Fruit fly (Drosophila melanogaster) whole organism, prepupa: Measurements from ENCODE around the gene Ir94d.
A peak's percentile ranks its signal among the peaks of the same experiment; 100 is the strongest.

Experiments
- Blimp-1 ChIP-seq: fragments of 200-800 bp; sonication (Bioruptor generic); optimal IDR thresholded peaks from 3 replicates; lab custom pipeline; 2017; ENCODE audit warnings: missing biosample characterization, missing genetic modification characterization, mild to moderate bottlenecking, moderate library complexity, missing genetic modification reagents
- CG10631 ChIP-seq: fragments of 200-800 bp; sonication (Bioruptor generic); optimal IDR thresholded peaks from 2 replicates; lab custom pipeline; 2016; ENCODE audit warnings: missing biosample characterization, missing genetic modification characterization
- CG11294 ChIP-seq: fragments of 200-800 bp; sonication (Bioruptor generic); IDR thresholded peaks from 2 replicates; pipeline ENCODE4 v1.3.6; 2022; ENCODE audit warnings: missing biosample characterization, missing genetic modification characterization
- CG15336 ChIP-seq: fragments of 200-800 bp; sonication (Bioruptor generic); IDR thresholded peaks from 2 replicates; pipeline ENCODE4 v1.3.6; 2022; ENCODE audit warnings: missing biosample characterization, missing genetic modification characterization
- CG32006 ChIP-seq: fragments of 200-800 bp; sonication (Bioruptor generic); optimal IDR thresholded peaks from 3 replicates; lab custom pipeline; 2017; ENCODE audit warnings: missing biosample characterization, mild to moderate bottlenecking, missing genetic modification characterization
- CG34406 ChIP-seq: fragments of 200-800 bp; sonication (Bioruptor generic); optimal IDR thresholded peaks from 3 replicates; lab custom pipeline; 2016; ENCODE audit warnings: missing biosample characterization, missing genetic modification characterization
- CG4318 ChIP-seq: fragments of 200-800 bp; sonication (Bioruptor generic); optimal IDR thresholded peaks from 3 replicates; lab custom pipeline; 2017; ENCODE audit warnings: missing biosample characterization, mild to moderate bottlenecking, missing genetic modification characterization
- CG6163 ChIP-seq: fragments of 200-800 bp; sonication (Bioruptor generic); IDR thresholded peaks from 3 replicates; pipeline ENCODE4 v1.3.6; 2022; ENCODE audit warnings: missing biosample characterization, missing genetic modification characterization
- CG6276 ChIP-seq: fragments of 200-800 bp; sonication (Bioruptor generic); optimal IDR thresholded peaks from 2 replicates; lab custom pipeline; 2017; ENCODE audit warnings: missing biosample characterization, mild to moderate bottlenecking, missing genetic modification characterization
- CG6792 ChIP-seq: fragments of 200-800 bp; sonication (Bioruptor generic); optimal IDR thresholded peaks from 3 replicates; lab custom pipeline; 2016; ENCODE audit warnings: missing biosample characterization, missing genetic modification characterization
- CG6808 ChIP-seq: fragments of 200-800 bp; sonication (Bioruptor generic); optimal IDR thresholded peaks from 3 replicates; lab custom pipeline; 2017; ENCODE audit warnings: missing biosample characterization, missing genetic modification characterization, mild to moderate bottlenecking, moderate library complexity, missing genetic modification reagents
- CG6854 ChIP-seq: fragments of 200-800 bp; sonication (Bioruptor generic); optimal IDR thresholded peaks from 2 replicates; lab custom pipeline; 2017; ENCODE audit warnings: missing biosample characterization, mild to moderate bottlenecking, missing genetic modification characterization
- CG7368 ChIP-seq: fragments of 200-800 bp; sonication (Bioruptor generic); optimal IDR thresholded peaks from 3 replicates; lab custom pipeline; 2016; ENCODE audit warnings: missing biosample characterization, missing genetic modification characterization
- CG8119 ChIP-seq: fragments of 200-800 bp; sonication (Bioruptor generic); IDR thresholded peaks from 3 replicates; pipeline ENCODE4 v1.3.6; 2022; ENCODE audit warnings: missing biosample characterization, missing genetic modification characterization
- CG8319 ChIP-seq: fragments of 200-800 bp; sonication (Bioruptor generic); optimal IDR thresholded peaks from 3 replicates; lab custom pipeline; 2016; ENCODE audit warnings: missing biosample characterization, missing genetic modification characterization
- CG9139 ChIP-seq: fragments of 200-800 bp; sonication (Bioruptor generic); optimal IDR thresholded peaks from 3 replicates; lab custom pipeline; 2017; ENCODE audit warnings: missing biosample characterization, mild to moderate bottlenecking, missing genetic modification characterization
- Eip75B ChIP-seq: fragments of 200-800 bp; sonication (Bioruptor generic); optimal IDR thresholded peaks from 3 replicates; lab custom pipeline; 2016; ENCODE audit warnings: missing biosample characterization, missing genetic modification characterization
- Eip78C ChIP-seq: fragments of 200-800 bp; sonication (Bioruptor generic); peaks from one replicate; lab custom pipeline; 2016; ENCODE audit warnings: missing biosample characterization, missing genetic modification characterization
- Ets21C ChIP-seq: fragments of 200-800 bp; sonication (Bioruptor generic); optimal IDR thresholded peaks from 3 replicates; lab custom pipeline; 2016; ENCODE audit warnings: missing biosample characterization, missing genetic modification characterization
- Ets96B ChIP-seq: fragments of 200-800 bp; optimal IDR thresholded peaks from 2 replicates; lab custom pipeline; 2019; ENCODE audit warnings: missing biosample characterization, mild to moderate bottlenecking, missing genetic modification characterization, moderate library complexity
- Hr38 ChIP-seq: sonication (Bioruptor generic); optimal IDR thresholded peaks from 2 replicates; lab custom pipeline; 2016; ENCODE audit warnings: missing biosample characterization, missing genetic modification characterization
- Hr4 ChIP-seq: fragments of 200-800 bp; sonication (Bioruptor generic); optimal IDR thresholded peaks from 3 replicates; lab custom pipeline; 2016; ENCODE audit warnings: missing biosample characterization, missing genetic modification characterization
- Lpt ChIP-seq: fragments of 200-800 bp; sonication (Bioruptor generic); optimal IDR thresholded peaks from 3 replicates; lab custom pipeline; 2016; ENCODE audit warnings: missing biosample characterization, missing genetic modification characterization
- Met ChIP-seq: fragments of 200-800 bp; sonication (Bioruptor generic); optimal IDR thresholded peaks from 3 replicates; lab custom pipeline; 2016; ENCODE audit warnings: missing biosample characterization, missing genetic modification characterization
- OdsH ChIP-seq: fragments of 200-800 bp; sonication (Bioruptor generic); optimal IDR thresholded peaks from 3 replicates; lab custom pipeline; 2016; ENCODE audit warnings: missing biosample characterization, missing genetic modification characterization
- Smox ChIP-seq: fragments of 200-800 bp; sonication (Bioruptor generic); optimal IDR thresholded peaks from 3 replicates; lab custom pipeline; 2016; ENCODE audit warnings: missing biosample characterization, missing genetic modification characterization
- Sox14 ChIP-seq: fragments of 200-800 bp; sonication (Bioruptor generic); optimal IDR thresholded peaks from 3 replicates; lab custom pipeline; 2016; ENCODE audit warnings: missing biosample characterization, missing genetic modification characterization
- Sox15 ChIP-seq: fragments of 200-800 bp; sonication (Bioruptor generic); optimal IDR thresholded peaks from 3 replicates; lab custom pipeline; 2016; ENCODE audit warnings: missing biosample characterization, missing genetic modification characterization
- achi ChIP-seq: fragments of 200-800 bp; sonication (Bioruptor generic); optimal IDR thresholded peaks from 3 replicates; lab custom pipeline; 2016; ENCODE audit warnings: missing biosample characterization, missing genetic modification characterization
- cyc ChIP-seq: fragments of 200-800 bp; sonication (Bioruptor generic); optimal IDR thresholded peaks from 3 replicates; lab custom pipeline; 2016; ENCODE audit warnings: missing biosample characterization, missing genetic modification characterization
- dac ChIP-seq: fragments of 200-800 bp; sonication (Bioruptor generic); optimal IDR thresholded peaks from 2 replicates; lab custom pipeline; 2017; ENCODE audit warnings: missing biosample characterization, mild to moderate bottlenecking, missing genetic modification characterization
- dsx ChIP-seq: fragments of 200-800 bp; optimal IDR thresholded peaks from 3 replicates; lab custom pipeline; 2019; ENCODE audit warnings: missing biosample characterization, mild to moderate bottlenecking, missing genetic modification characterization, moderate library complexity; ENCODE audit not compliant: poor library complexity, severe bottlenecking
- eg ChIP-seq: fragments of 200-800 bp; sonication (Bioruptor generic); IDR thresholded peaks from 3 replicates; pipeline ENCODE4 v1.3.6; 2022; ENCODE audit warnings: missing biosample characterization, missing genetic modification characterization
- fd85E ChIP-seq: fragments of 200-800 bp; sonication (Bioruptor generic); optimal IDR thresholded peaks from 3 replicates; lab custom pipeline; 2016; ENCODE audit warnings: missing biosample characterization, missing genetic modification characterization
- fkh ChIP-seq: fragments of 200-800 bp; sonication (Bioruptor generic); optimal IDR thresholded peaks from 3 replicates; lab custom pipeline; 2017; ENCODE audit warnings: missing biosample characterization, mild to moderate bottlenecking, missing genetic modification characterization, moderate library complexity
- lz ChIP-seq: fragments of 200-800 bp; sonication (Bioruptor generic); optimal IDR thresholded peaks from 3 replicates; lab custom pipeline; 2016; ENCODE audit warnings: missing biosample characterization, missing genetic modification characterization
- net ChIP-seq: fragments of 200-800 bp; sonication (Bioruptor generic); optimal IDR thresholded peaks from 3 replicates; lab custom pipeline; 2016; ENCODE audit warnings: missing biosample characterization, missing genetic modification characterization
- pdm3 ChIP-seq: fragments of 200-800 bp; sonication (Bioruptor generic); optimal IDR thresholded peaks from 3 replicates; lab custom pipeline; 2016; ENCODE audit warnings: missing biosample characterization, missing genetic modification characterization
- salr ChIP-seq, 2 experiments: fragments of 200-800 bp; sonication (Bioruptor generic); optimal IDR thresholded peaks; 3 replicates each; lab custom pipeline; 2016 to 2018; ENCODE audit warnings: missing biosample characterization in 2 of 2, missing genetic modification characterization in 2 of 2, mild to moderate bottlenecking in 1 of 2
- spab ChIP-seq: fragments of 200-800 bp; sonication (Bioruptor generic); optimal IDR thresholded peaks from 2 replicates; lab custom pipeline; 2017; ENCODE audit warnings: missing biosample characterization, mild to moderate bottlenecking, missing genetic modification characterization, missing genetic modification reagents
- ss ChIP-seq, 2 experiments: fragments of 200-800 bp; sonication (Bioruptor generic); optimal IDR thresholded peaks; 2 replicates in 1 of 2; 3 replicates in 1 of 2; lab custom pipeline; 2017 to 2018; ENCODE audit warnings: mild to moderate bottlenecking in 2 of 2, missing biosample characterization in 2 of 2, missing genetic modification characterization in 2 of 2, moderate library complexity in 1 of 2
- vri ChIP-seq: fragments of 200-800 bp; sonication (Bioruptor generic); optimal IDR thresholded peaks from 3 replicates; lab custom pipeline; 2016; ENCODE audit warnings: missing biosample characterization, mild to moderate bottlenecking, missing genetic modification characterization

The Ir94d gene

dm6 chr3R:23425107-23425506, 22.5 kb downstream of the Ir94d start (continued):
- no peak for TF ChIP-seq vri (GFP tag; lab: Kevin White, UChicago)
- TF ChIP-seq Lpt: no peak
- TF ChIP-seq spab (GFP tag; lab: Kevin White, UChicago): no peak
- peak; percentile 32 for TF ChIP-seq Sox15 (GFP tag; lab: Kevin White, UChicago)
- TF ChIP-seq salr (GFP tag; optimal IDR thresholded peaks at IDR 0.05; lab: Kevin White, UChicago): no peak
- TF ChIP-seq CG9139 (GFP tag; lab: Kevin White, UChicago): no peak
- TF ChIP-seq dac: no peak
- TF ChIP-seq CG6808: no peak
- TF ChIP-seq Ets21C (GFP tag; lab: Kevin White, UChicago): peak; percentile 19
- TF ChIP-seq CG10631 (GFP tag; lab: Kevin White, UChicago): no peak
- no peak for TF ChIP-seq CG4318

DNA sequence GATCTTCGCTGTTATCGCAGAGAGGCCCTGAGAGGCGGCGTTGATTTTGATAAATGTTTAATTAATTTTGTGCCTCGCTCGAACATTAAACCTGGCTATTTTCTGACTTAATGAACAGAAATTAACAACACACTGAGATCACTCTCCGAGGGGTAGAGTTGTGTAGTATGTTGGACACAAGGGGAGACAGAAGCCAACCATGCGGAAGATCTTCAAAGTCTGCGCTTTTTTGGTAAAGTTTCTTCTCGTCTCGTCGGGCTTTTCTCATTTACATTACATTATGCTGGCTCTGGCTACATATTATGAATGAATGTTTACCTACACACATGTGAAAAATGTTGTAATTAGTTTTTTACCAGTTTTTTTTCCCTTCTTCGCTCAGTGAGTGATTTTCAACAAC, 23.3 kb downstream of the Ir94d start, which contains the start of gene CG43694:
Gene CG43694, minus strand, starts transcription at position 101 of the 400 bp plus-strand sequence.
- TF ChIP-seq CG7368 (GFP tag; lab: Kevin White, UChicago) (no peak), fd85E (GFP tag; lab: Kevin White, UChicago) (no peak)

- TF ChIP-seq Eip75B (GFP tag; lab: Kevin White, UChicago) (no peak), CG6854 (no peak), Smox (no peak), dac (no peak), Blimp-1 (GFP tag; lab: Kevin White, UChicago) (no peak), eg (GFP tag; lab: Robert Waterston, UW) (no peak), salr (GFP tag; optimal IDR thresholded peaks at IDR 0.05; lab: Kevin White, UChicago) (no peak), OdsH (no peak), Hr38 (GFP tag; lab: Kevin White, UChicago) (no peak), net (GFP tag; lab: Kevin White, UChicago) (no peak), pdm3 (GFP tag; lab: Kevin White, UChicago) (no peak), Met (no peak), achi (GFP tag; lab: Kevin White, UChicago) (no peak), CG7368 (GFP tag; lab: Kevin White, UChicago) (no peak)
These were observed 28.7 kb downstream of the Ir94d start for dm6 chr3R:23431355-23431754.

DNA sequence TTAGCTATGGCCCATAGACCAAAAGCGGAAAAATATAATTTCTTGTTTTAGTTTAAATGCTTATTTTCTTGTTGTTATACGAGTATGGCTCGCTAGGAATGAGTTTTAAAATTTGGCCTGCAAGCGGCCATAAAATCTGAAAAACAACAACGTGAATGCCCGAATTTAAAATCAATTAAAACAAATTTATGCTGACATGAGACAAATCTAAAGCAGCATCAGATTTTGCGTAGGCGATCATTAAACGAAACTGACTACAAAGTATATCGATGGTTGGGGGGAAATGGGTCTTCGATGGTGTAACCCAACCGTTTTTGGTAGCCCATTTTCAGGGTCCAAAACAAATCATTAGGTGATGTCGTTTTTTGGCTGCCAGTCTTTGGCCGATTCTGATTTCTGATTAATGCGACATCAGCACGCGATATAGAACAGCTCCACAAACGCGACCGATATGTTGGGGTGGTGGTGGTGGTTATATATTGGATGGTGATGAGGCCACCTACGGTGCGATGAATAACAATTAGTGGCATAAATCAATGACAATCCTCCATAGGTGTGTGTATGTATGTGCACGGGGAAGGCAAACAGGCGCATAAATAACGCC, 35.7 kb downstream of the Ir94d start:
- TF ChIP-seq dac (no peak), ss (GFP tag; optimal IDR thresholded peaks at IDR 0.05; lab: Kevin White, UChicago) (no peak), Hr4 (GFP tag; lab: Kevin White, UChicago) (no peak), CG11294 (GFP tag; lab: Robert Waterston, UW) (no peak), CG8319 (no peak), net (GFP tag; lab: Kevin White, UChicago) (no peak), CG10631 (GFP tag; lab: Kevin White, UChicago) (no peak), dsx (GFP tag; lab: Kevin White, UChicago) (no peak), Met (no peak), CG4318 (no peak), Ets96B (no peak), Hr38 (GFP tag; lab: Kevin White, UChicago) (no peak), lz (GFP tag; lab: Kevin White, UChicago) (no peak), CG6792 (GFP tag; lab: Kevin White, UChicago) (no peak)

dm6 chr3R:23445249-23445916, 42.8 kb downstream of the Ir94d start:
- TF ChIP-seq CG34406 (GFP tag; lab: Kevin White, UChicago): no peak
- TF ChIP-seq Hr4 (GFP tag; lab: Kevin White, UChicago): peak; percentile 48
- TF ChIP-seq CG15336 (GFP tag; lab: Robert Waterston, UW): peak; percentile 33; the same call in 1 of the 2 replicates
- no peak for TF ChIP-seq CG8319
- TF ChIP-seq pdm3 (GFP tag; lab: Kevin White, UChicago): no peak
- TF ChIP-seq CG8119: 0 out of 3 replicates have a peak, but pooled peaks have one; percentile 31
- TF ChIP-seq eg (GFP tag; lab: Robert Waterston, UW): peak; percentile 39; the same call in 1 of the 3 replicates
- TF ChIP-seq salr (GFP tag; optimal IDR thresholded peaks at IDR 0.05; lab: Kevin White, UChicago): peak in 1 of 2 experiments; percentile 21
- peak; percentile 38 for TF ChIP-seq Eip78C (GFP tag; lab: Kevin White, UChicago)
- TF ChIP-seq Sox14 (GFP tag; lab: Kevin White, UChicago): no peak
- no peak for TF ChIP-seq cyc (GFP tag; lab: Kevin White, UChicago)
- TF ChIP-seq CG6163 (GFP tag; lab: Robert Waterston, UW): no peak
- peak; percentile 2 for TF ChIP-seq CG6276 (GFP tag; lab: Kevin White, UChicago)
- TF ChIP-seq vri (GFP tag; lab: Kevin White, UChicago): no peak
- TF ChIP-seq CG4318: peak; percentile 40
- peak; percentile 67 for TF ChIP-seq fkh (GFP tag; lab: Kevin White, UChicago)
- peak; percentile 60 for TF ChIP-seq CG32006 (GFP tag; lab: Kevin White, UChicago)
